Fruit fly (Drosophila melanogaster) whole organism, prepupa: ENCODE data around the gene mew.

Experiments
- Blimp-1 ChIP-seq: fragments of 200-800 bp; sonication (Bioruptor generic); optimal IDR thresholded peaks from 3 replicates; lab custom pipeline; 2017; ENCODE audit warnings: missing biosample characterization, missing genetic modification characterization, mild to moderate bottlenecking, moderate library complexity, missing genetic modification reagents
- CG11902 ChIP-seq: fragments of 200-800 bp; sonication (Bioruptor generic); optimal IDR thresholded peaks from 3 replicates; lab custom pipeline; 2016; ENCODE audit warnings: missing biosample characterization, missing genetic modification characterization
- CG15336 ChIP-seq: fragments of 200-800 bp; sonication (Bioruptor generic); IDR thresholded peaks from 2 replicates; pipeline ENCODE4 v1.3.6; 2022; ENCODE audit warnings: missing biosample characterization, missing genetic modification characterization
- CG3919 ChIP-seq: fragments of 200-800 bp; sonication (Bioruptor generic); optimal IDR thresholded peaks from 3 replicates; lab custom pipeline; 2016; ENCODE audit warnings: missing biosample characterization, missing genetic modification characterization
- CG6854 ChIP-seq: fragments of 200-800 bp; sonication (Bioruptor generic); optimal IDR thresholded peaks from 2 replicates; lab custom pipeline; 2017; ENCODE audit warnings: missing biosample characterization, mild to moderate bottlenecking, missing genetic modification characterization
- Eip75B ChIP-seq: fragments of 200-800 bp; sonication (Bioruptor generic); optimal IDR thresholded peaks from 3 replicates; lab custom pipeline; 2016; ENCODE audit warnings: missing biosample characterization, missing genetic modification characterization
- Eip93F ChIP-seq: fragments of 200-800 bp; sonication (Bioruptor generic); optimal IDR thresholded peaks from 2 replicates; lab custom pipeline; 2016; ENCODE audit warnings: missing biosample characterization, mild to moderate bottlenecking, missing genetic modification characterization
- Sox14 ChIP-seq: fragments of 200-800 bp; sonication (Bioruptor generic); optimal IDR thresholded peaks from 3 replicates; lab custom pipeline; 2016; ENCODE audit warnings: missing biosample characterization, missing genetic modification characterization
- acj6 ChIP-seq: fragments of 200-800 bp; sonication (Bioruptor generic); optimal IDR thresholded peaks from 3 replicates; lab custom pipeline; 2016; ENCODE audit warnings: missing biosample characterization, missing genetic modification characterization
- fkh ChIP-seq: fragments of 200-800 bp; sonication (Bioruptor generic); optimal IDR thresholded peaks from 3 replicates; lab custom pipeline; 2017; ENCODE audit warnings: missing biosample characterization, mild to moderate bottlenecking, missing genetic modification characterization, moderate library complexity
- svp ChIP-seq: fragments of 200-800 bp; sonication (Bioruptor generic); peaks from one replicate; lab custom pipeline; 2016; ENCODE audit warnings: missing biosample characterization, missing genetic modification characterization

DNA sequence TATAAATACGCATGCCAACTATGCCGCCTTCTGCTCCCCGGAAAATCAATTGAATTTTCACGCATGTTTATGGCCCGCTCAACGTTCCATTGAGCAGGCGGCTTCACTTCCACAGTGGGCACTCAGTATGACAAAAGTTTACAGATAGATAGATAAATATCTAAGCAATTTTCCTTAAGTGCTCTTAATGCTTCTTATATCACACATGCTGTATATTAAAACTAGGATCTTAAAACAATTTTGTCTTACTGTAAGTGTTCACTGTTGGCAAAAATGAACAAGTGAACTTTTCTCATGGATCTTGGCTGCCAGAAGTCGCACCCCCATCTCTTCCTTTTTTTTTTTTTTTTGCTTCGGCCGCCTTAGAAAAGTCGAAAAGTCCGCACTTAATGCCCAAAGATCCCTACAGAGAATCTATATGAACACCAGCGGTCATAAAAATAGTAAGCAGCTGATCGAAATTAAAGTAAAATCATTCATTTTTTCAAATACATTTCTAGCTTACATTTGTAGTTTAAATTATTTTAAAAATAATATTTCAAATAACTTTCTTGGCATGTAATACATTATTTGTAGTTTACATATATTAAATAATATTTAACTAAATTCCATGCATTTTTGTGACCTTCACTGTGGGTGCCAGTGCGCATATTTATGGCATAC is 5.1 kb downstream of the mew start:
- peak; percentile 58 for TF ChIP-seq CG15336 (GFP tag; lab: Robert Waterston, UW)
- TF ChIP-seq Eip75B (GFP tag; lab: Kevin White, UChicago), result no peak
- no peak for TF ChIP-seq svp (GFP tag; lab: Kevin White, UChicago)
- TF ChIP-seq CG3919 (GFP tag; lab: Kevin White, UChicago), result no peak
- no peak for TF ChIP-seq Eip93F (GFP tag; lab: Kevin White, UChicago)
- TF ChIP-seq fkh (GFP tag; lab: Kevin White, UChicago), result no peak
- no peak for TF ChIP-seq acj6
- TF ChIP-seq CG11902, result no peak
- peak; percentile 24 for TF ChIP-seq Sox14 (GFP tag; lab: Kevin White, UChicago)
- TF ChIP-seq Blimp-1 (GFP tag; lab: Kevin White, UChicago), result no peak
- no peak for TF ChIP-seq CG6854 (GFP tag; lab: Kevin White, UChicago)
